Worm (Caenorhabditis elegans): ENCODE data around the gene srbc-57.

The srbc-57 gene

DNA sequence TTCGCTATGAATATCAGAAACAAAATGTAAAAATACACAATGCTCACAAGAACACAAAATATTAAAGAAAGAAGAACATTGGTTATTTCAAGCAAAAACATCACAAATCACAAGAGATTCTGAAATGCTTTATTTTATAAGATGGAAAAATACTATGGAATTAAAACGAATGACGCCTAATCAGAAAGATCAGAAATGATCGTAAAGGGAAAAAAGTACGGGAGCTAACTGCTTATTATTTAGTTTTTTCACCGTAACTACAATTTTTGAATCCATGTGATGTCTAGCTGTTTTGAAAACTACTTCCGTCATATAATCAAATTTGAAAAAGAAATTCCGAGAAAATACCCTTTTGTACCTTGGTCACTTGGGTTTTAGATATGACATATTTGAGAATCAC is at the start of gene srbc-57:
srbc-57 (minus strand) TSS at position 101 of the 400 bp plus-strand sequence.
- TF ChIP-seq unc-62 (GFP tag; optimal IDR thresholded peaks at IDR 0.05), result no peak

DNA sequence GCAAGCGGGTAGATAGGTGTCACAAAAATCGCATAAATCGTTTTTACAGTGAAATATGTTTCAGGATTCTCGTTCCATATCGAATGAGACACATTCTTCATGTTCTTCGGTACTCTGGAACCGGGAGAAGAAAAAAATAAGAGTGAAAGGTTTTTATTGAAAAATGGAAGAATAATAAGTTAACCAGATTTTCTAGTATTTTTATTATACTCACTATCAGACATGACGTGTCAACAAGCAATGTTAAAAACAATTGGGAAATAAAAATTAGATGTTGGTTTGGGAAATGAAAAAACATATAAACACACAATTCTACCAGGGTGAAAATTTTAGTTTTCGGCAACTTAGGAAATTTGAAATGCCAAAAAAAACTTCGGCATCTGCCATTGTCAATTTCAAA is 44.1 kb upstream of the srbc-57 start, which contains the start of gene srh-37:
srh-37 (minus strand) TSS at position 101 of the 400 bp plus-strand sequence.
- TF ChIP-seq unc-62 (GFP tag; optimal IDR thresholded peaks at IDR 0.05), result no peak

DNA sequence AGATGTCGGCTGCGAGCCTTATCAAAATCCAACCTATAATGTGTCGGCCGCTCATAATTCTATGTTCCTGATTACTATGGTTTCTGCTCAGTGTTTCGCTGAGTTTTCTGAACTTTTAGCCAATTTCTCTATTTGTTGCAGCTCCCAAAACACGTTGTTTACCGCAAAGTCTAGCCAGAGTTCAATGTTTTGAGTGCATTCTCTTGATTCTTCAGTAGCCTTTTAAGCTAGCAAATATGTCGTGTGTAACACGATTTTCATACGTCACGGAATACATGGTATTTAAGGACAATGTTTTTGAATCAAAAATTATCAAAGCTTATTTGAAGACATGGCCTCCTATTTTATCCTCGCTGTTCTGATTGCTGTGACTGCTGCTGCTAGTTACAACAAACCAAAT is 36.8 kb upstream of the srbc-57 start, which contains the start of gene srlf-19:
srlf-19 (plus strand) TSS at position 301 of the 400 bp plus-strand sequence.
- TF ChIP-seq unc-62 (GFP tag; optimal IDR thresholded peaks at IDR 0.05), result no peak

DNA sequence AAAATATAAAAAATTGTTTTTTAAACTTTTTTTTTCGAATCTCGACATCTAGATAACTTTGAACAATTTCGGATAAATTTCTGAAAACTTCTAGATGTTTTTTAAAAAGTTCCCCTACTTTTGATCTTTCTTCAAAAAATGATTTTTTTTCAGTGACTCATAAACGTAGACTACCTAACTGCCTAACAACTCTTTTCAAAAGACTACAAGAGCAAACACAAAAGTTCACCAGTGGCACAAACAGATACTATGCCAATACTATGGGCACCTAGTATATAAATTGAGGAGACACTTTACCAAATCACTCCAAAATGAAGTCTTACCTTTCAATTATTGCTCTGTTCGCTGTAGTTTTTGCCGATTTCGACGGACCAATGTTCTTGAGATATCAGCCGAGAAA is 35.4 kb upstream of the srbc-57 start, which contains the start of gene srlf-35:
srlf-35 (plus strand) TSS at position 301 of the 400 bp plus-strand sequence.
- no peak for TF ChIP-seq unc-62 (GFP tag; optimal IDR thresholded peaks at IDR 0.05)

- no peak for TF ChIP-seq unc-62 (GFP tag; optimal IDR thresholded peaks at IDR 0.05)
These were observed 34.5 kb upstream of the srbc-57 start, which contains the start of gene T01G6.10 for ce11 chrV:502803-503273. T01G6.10 (minus strand) TSS chrV:503223.

DNA sequence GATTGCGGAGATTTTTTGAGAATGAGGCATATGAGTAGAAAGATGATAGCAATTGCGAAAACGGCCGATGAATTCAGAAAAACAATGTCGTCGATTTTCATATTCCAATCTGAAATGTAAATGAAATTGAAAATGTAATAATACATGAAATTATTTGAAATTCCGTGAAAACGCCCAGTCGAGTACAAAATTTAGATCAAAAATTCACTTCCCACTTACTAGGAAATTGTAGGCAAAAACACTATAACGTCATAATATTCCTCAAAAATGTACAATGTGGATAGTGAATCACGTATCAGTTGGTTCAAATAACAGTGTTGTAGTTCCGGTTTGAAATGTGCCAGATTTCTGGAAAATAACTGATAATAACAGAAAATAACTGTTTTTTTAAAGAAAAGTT is 32.9 kb upstream of the srbc-57 start, which contains the start of gene str-256:
str-256 (minus strand) TSS at position 101 of the 400 bp plus-strand sequence.
- TF ChIP-seq unc-62 (GFP tag; optimal IDR thresholded peaks at IDR 0.05), result no peak

DNA sequence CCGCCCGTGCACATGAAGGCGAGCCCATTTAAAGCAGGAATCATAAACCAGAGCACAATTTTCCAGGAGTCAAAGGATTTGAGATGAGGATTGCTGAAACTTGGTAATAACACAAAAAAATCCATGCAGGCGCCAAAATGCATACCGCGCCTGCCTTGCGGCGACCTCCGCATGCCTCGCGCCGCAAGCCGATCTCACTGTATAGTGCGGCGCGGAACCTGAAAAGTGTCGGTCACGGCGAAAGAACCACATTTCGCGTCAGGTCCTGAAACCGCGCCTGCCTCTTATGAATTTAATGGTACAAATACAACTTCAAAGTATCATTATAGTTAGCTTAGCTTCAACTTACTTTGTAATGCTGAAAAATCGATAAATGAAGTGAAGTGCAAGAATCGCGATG is 32.2 kb upstream of the srbc-57 start:
- no peak for TF ChIP-seq unc-62 (GFP tag; optimal IDR thresholded peaks at IDR 0.05)

DNA sequence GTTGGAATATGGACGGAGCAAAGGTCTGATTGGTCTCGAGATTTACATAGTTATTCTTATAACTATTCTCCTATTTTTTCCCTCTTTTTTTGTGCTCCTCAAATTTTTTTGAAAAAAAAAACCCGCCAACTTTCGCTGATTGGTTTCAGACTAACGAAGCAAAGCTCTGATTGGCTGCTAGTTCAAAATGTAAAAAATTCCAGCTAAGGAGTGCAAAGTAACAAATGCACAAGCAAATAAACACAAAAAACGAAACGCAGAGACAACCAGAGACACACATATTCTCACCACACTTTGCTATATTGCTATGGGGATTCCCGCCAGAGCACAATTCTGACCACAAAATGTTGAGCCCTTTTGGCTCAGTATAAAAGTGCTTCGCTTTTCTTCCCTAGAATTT is 29.0 kb upstream of the srbc-57 start, which contains the start of gene T01G6.1:
T01G6.1 (plus strand) TSS at position 301 of the 400 bp plus-strand sequence.
- no peak for TF ChIP-seq unc-62 (GFP tag; optimal IDR thresholded peaks at IDR 0.05)

DNA sequence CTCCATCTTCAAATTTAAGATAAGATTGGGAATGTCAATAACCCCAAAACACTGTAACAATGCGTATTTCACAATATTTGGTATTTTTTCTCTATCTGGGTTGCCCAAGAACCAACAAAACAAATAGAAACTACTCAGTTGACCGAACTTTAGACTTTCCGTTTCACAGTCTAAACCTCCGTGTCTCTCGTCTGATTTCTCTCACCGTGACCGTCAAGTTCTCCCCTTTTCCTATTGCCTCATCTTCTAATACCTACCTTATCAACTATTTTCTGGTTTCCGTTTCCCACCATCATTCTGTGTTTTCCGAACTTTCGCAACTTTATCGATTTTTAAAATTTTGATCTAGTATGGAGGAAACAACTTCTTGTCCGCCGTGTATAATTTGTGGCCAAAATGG is 25.9 kb upstream of the srbc-57 start, which contains the start of gene nhr-131:
nhr-131 (plus strand) TSS at position 87 of the 400 bp plus-strand sequence.
- TF ChIP-seq unc-62 (GFP tag; optimal IDR thresholded peaks at IDR 0.05), result no peak

ce11 chrV:491432-491831 is 23.1 kb upstream of the srbc-57 start, which contains the start of gene str-196:
str-196 (plus strand) TSS chrV:491732.
- TF ChIP-seq unc-62 (GFP tag; optimal IDR thresholded peaks at IDR 0.05), result no peak

DNA sequence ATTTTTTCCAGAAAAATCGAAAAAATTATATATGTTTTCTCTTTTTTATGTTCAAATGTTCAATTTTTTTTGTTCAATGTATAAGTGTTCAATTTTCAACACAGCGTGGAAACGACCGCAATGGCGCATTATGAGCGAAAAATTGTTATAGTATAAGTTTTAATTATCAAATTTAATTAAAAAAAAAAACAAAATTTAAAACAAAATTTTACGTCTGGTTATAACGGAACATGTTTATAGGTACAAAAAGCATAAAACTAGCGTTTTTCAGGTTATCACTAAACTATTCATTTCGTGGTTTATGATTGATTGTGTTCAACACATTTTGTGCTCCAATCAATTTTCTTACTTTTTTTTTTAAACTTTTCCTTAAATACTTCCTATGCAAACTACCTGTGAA is 21.0 kb upstream of the srbc-57 start, which contains the start of gene nhr-106:
nhr-106 (plus strand) TSS at position 301 of the 400 bp plus-strand sequence.
- no peak for TF ChIP-seq unc-62 (GFP tag; optimal IDR thresholded peaks at IDR 0.05)

ce11 chrV:487980-488379 is 19.6 kb upstream of the srbc-57 start:
- no peak for TF ChIP-seq unc-62 (GFP tag; optimal IDR thresholded peaks at IDR 0.05)

DNA sequence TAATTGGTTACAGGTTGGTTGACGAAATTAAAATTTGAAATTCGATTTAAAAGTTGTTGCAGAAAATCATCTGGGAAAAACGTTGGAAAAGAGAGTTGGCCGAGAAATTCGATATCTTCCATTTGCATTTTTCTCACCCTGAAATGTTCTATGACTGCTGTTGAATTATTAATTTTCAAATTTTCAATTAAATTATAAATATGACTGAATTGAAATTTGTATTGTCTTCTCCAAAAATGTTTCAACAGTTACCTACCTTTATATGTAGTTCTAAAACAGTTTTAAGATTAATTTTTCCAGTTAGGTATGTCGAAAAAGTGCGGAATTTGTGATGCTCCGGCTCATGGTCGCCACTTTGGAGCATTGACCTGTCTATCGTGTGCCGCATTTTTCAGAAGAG is 18.3 kb upstream of the srbc-57 start, which contains the start of gene nhr-211:
nhr-211 (plus strand) TSS at position 301 of the 400 bp plus-strand sequence.
- no peak for TF ChIP-seq unc-62 (GFP tag; optimal IDR thresholded peaks at IDR 0.05)

DNA sequence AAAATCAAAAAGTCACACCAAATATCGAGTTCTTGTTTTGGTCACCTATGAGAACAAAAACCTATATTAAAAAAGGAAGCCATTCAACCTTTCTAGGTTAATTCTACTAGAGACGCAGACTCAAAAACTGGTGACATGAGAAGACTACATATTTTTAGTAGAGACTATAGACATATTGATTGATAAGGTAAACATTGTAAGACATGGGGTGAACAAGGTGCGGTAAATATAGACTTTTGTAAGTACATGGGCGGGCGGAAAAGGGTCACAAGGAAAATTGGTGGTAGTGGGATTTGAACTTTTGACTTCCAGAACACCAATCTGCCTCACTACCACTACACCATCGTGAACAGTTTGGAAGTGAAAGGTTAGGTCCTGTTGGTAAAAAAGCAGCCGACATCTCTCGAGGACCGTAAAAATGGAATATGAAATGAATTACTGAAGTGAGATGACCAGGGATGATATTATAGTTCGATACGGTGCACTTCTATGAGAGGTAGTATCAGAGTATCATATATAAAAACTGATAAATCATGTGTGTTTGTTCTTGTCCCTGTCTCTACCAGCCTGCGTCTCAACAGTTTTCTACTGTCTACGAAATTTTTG is 16.0 kb upstream of the srbc-57 start, which contains the start of gene nhr-212:
nhr-212 (plus strand) TSS at position 573 of the 606 bp plus-strand sequence.
- TF ChIP-seq unc-62 (GFP tag; optimal IDR thresholded peaks at IDR 0.05), result no peak

DNA sequence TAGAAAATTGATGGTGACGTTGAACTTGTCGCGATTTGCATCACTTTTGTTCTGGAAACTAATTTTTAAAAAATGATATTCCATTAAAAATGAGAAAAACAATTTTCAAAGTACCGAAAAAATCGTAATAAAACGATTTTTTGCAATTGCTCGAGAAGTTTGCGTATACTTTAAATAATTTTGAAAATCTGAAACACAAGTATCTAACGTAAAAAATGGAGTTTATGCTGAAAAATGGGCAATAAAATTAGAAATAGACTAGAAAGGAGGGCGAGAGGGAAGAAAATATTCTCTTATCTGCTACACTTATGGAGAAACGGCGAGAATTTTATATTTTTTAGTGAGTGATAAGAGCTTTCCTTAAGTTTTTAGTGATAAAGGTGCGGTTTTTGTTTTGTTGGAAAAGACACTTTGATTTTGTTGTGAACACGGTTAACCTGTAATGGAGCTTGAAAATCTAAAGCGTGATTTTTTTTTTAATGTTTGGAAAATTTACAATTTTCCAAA is 15.0 kb upstream of the srbc-57 start, which contains the start of gene nhr-130:
nhr-130 (minus strand) TSS at position 51 of the 507 bp plus-strand sequence.
- TF ChIP-seq unc-62 (GFP tag; optimal IDR thresholded peaks at IDR 0.05), result no peak

DNA sequence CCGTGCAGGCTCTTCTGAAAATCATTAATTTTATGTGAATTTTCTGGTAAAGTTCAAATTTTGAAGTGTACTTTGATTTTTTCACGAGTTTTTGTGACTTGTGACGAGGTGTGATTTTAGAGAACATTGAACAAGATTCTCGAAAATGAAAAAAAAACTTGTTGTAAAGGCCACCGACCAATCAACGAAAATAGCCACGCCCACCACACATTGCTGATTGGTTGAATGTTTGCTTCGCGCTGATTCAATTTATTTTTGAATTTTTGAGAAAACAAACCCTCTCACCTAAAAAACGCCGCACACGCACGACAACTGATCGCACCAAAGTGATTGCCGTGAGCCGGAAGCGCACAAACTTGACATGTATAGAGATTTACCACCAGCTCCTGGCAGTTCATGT is 14.5 kb upstream of the srbc-57 start:
- no peak for TF ChIP-seq unc-62 (GFP tag; optimal IDR thresholded peaks at IDR 0.05)
